Worm (Caenorhabditis elegans) whole organism, late embryonic: Measurements from ENCODE around the gene ugt-44.
A peak's percentile ranks its signal among the peaks of the same experiment; 100 is the strongest.

ENCODE experiments used
- C08G9.2 ChIP-seq: sonication (generic microtip); optimal IDR thresholded peaks from 2 replicates; lab custom pipeline; 2016; ENCODE audit warnings: mild to moderate bottlenecking, missing genetic modification characterization, moderate library complexity, missing compliant biosample characterization
- F13H6.1 ChIP-seq: sonication (generic microtip); optimal IDR thresholded peaks from 2 replicates; lab custom pipeline; 2016; ENCODE audit warnings: missing genetic modification characterization, missing compliant biosample characterization
- Y22D7AL.16 ChIP-seq: sonication (generic microtip); optimal IDR thresholded peaks from 2 replicates; lab custom pipeline; 2016; ENCODE audit warnings: missing genetic modification characterization, missing compliant biosample characterization
- ahr-1 ChIP-seq: sonication (generic microtip); optimal IDR thresholded peaks from 2 replicates; lab custom pipeline; 2016; ENCODE audit warnings: missing genetic modification characterization, missing compliant biosample characterization
- ceh-18 ChIP-seq: sonication (generic microtip); optimal IDR thresholded peaks from 2 replicates; lab custom pipeline; 2016; ENCODE audit warnings: missing genetic modification characterization, missing compliant biosample characterization
- ceh-2 ChIP-seq: sonication (generic microtip); optimal IDR thresholded peaks from 2 replicates; lab custom pipeline; 2016; ENCODE audit warnings: missing genotype, missing genetic modification characterization, missing compliant biosample characterization
- ceh-22 ChIP-seq: sonication (generic microtip); optimal IDR thresholded peaks from 2 replicates; lab custom pipeline; 2017; ENCODE audit warnings: missing biosample characterization, missing genetic modification characterization
- ceh-31 ChIP-seq: sonication (generic microtip); optimal IDR thresholded peaks from 2 replicates; lab custom pipeline; 2016; ENCODE audit warnings: missing genetic modification characterization, missing compliant biosample characterization
- ceh-45 ChIP-seq: fragments of 200-800 bp; sonication (Bioruptor generic); IDR thresholded peaks from 2 replicates; pipeline ENCODE4 v1.3.6; 2022; ENCODE audit warnings: missing genetic modification reagents, missing genetic modification characterization, missing compliant biosample characterization
- ceh-48 ChIP-seq: sonication (generic microtip); optimal IDR thresholded peaks from 2 replicates; lab custom pipeline; 2016; ENCODE audit warnings: missing genetic modification characterization, inconsistent platforms, missing compliant biosample characterization
- ceh-6 ChIP-seq: fragments of 200-800 bp; sonication (Bioruptor generic); optimal IDR thresholded peaks from 2 replicates; lab custom pipeline; 2018; ENCODE audit warnings: mild to moderate bottlenecking, missing genetic modification characterization, missing compliant biosample characterization
- ceh-9 ChIP-seq: sonication (generic microtip); optimal IDR thresholded peaks from 2 replicates; lab custom pipeline; 2016; ENCODE audit warnings: mild to moderate bottlenecking, missing genetic modification characterization, inconsistent platforms, missing compliant biosample characterization
- dve-1 ChIP-seq: sonication (generic microtip); optimal IDR thresholded peaks from 2 replicates; lab custom pipeline; 2017; ENCODE audit warnings: antibody characterized with exemption, mild to moderate bottlenecking, missing genetic modification characterization, missing compliant biosample characterization
- elt-2 ChIP-seq: sonication (generic microtip); optimal IDR thresholded peaks from 2 replicates; lab custom pipeline; 2016; ENCODE audit warnings: missing genetic modification reagents, missing genetic modification characterization, missing compliant biosample characterization
- eyg-1 ChIP-seq: sonication (generic microtip); optimal IDR thresholded peaks from 2 replicates; lab custom pipeline; 2016; ENCODE audit warnings: missing genotype, missing genetic modification characterization, missing compliant biosample characterization
- fkh-10 ChIP-seq: fragments of 150-350 bp; optimal IDR thresholded peaks from 2 replicates; lab custom pipeline; 2014; ENCODE audit warnings: missing biosample characterization, missing genetic modification reagents, missing genetic modification characterization
- fkh-6 ChIP-seq: sonication (generic microtip); optimal IDR thresholded peaks from 2 replicates; lab custom pipeline; 2016; ENCODE audit warnings: missing genetic modification characterization, missing compliant biosample characterization
- hlh-13 ChIP-seq: fragments of 200-800 bp; sonication (Bioruptor generic); optimal IDR thresholded peaks from 2 replicates; lab custom pipeline; 2018; ENCODE audit warnings: mild to moderate bottlenecking, missing genetic modification characterization, missing compliant biosample characterization
- hlh-30 ChIP-seq: sonication (generic microtip); optimal IDR thresholded peaks from 2 replicates; lab custom pipeline; 2017; ENCODE audit warnings: antibody characterized with exemption, missing genetic modification characterization, missing compliant biosample characterization; ENCODE audit not compliant: insufficient read depth
- lin-11 ChIP-seq: fragments of 200-800 bp; sonication (Bioruptor generic); optimal IDR thresholded peaks from 2 replicates; lab custom pipeline; 2018; ENCODE audit warnings: mild to moderate bottlenecking, missing genetic modification characterization, missing compliant biosample characterization
- madf-2 ChIP-seq: sonication (generic microtip); optimal IDR thresholded peaks from 2 replicates; lab custom pipeline; 2017; ENCODE audit warnings: missing genetic modification characterization, missing compliant biosample characterization
- nhr-232 ChIP-seq: sonication (generic microtip); optimal IDR thresholded peaks from 2 replicates; lab custom pipeline; 2016; ENCODE audit warnings: missing genetic modification characterization, missing compliant biosample characterization
- npax-4 ChIP-seq: sonication (generic microtip); optimal IDR thresholded peaks from 2 replicates; lab custom pipeline; 2016; ENCODE audit warnings: missing genetic modification characterization, missing compliant biosample characterization
- pag-3 ChIP-seq: sonication (generic microtip); optimal IDR thresholded peaks from 2 replicates; lab custom pipeline; 2016; ENCODE audit warnings: missing compliant biosample characterization, missing genetic modification characterization, borderline replicate concordance
- pat-9 ChIP-seq: fragments of 200-800 bp; sonication (Bioruptor generic); optimal IDR thresholded peaks from 2 replicates; lab custom pipeline; 2018; ENCODE audit warnings: mild to moderate bottlenecking, missing genetic modification characterization, moderate library complexity, missing compliant biosample characterization
- pha-2 ChIP-seq: sonication (generic microtip); optimal IDR thresholded peaks from 2 replicates; lab custom pipeline; 2017; ENCODE audit warnings: mild to moderate bottlenecking, missing genetic modification characterization, missing compliant biosample characterization
- pha-4 ChIP-seq: fragments of 150-350 bp; optimal IDR thresholded peaks from 2 replicates; lab custom pipeline; 2018; ENCODE audit warnings: missing biosample characterization, missing genetic modification reagents, missing genetic modification characterization
- pqm-1 ChIP-seq: sonication (generic microtip); optimal IDR thresholded peaks from 2 replicates; lab custom pipeline; 2016; ENCODE audit warnings: missing genetic modification characterization, missing compliant biosample characterization
- ref-2 ChIP-seq: sonication (generic microtip); optimal IDR thresholded peaks from 2 replicates; lab custom pipeline; 2016; ENCODE audit warnings: missing genetic modification characterization, missing compliant biosample characterization
- sdc-2 ChIP-seq: sonication (generic microtip); optimal IDR thresholded peaks from 2 replicates; lab custom pipeline; 2016; ENCODE audit warnings: missing genotype, missing genetic modification characterization, missing compliant biosample characterization
- sox-4 ChIP-seq: sonication (generic microtip); optimal IDR thresholded peaks from 2 replicates; lab custom pipeline; 2017; ENCODE audit warnings: mild to moderate bottlenecking, missing genetic modification characterization, inconsistent platforms, missing compliant biosample characterization
- syd-9 ChIP-seq: sonication (generic microtip); optimal IDR thresholded peaks from 2 replicates; lab custom pipeline; 2016; ENCODE audit warnings: mild to moderate bottlenecking, missing genetic modification characterization, moderate library complexity, missing compliant biosample characterization
- tbx-2 ChIP-seq: sonication (generic microtip); optimal IDR thresholded peaks from 2 replicates; lab custom pipeline; 2016; ENCODE audit warnings: missing genetic modification characterization, missing compliant biosample characterization
- unc-3 ChIP-seq, 2 experiments: fragments of 200-800 bp in 1 of 2; sonication (Bioruptor generic) in 1 of 2; sonication (generic microtip) in 1 of 2; conservative IDR thresholded peaks in 1 of 2; optimal IDR thresholded peaks in 1 of 2; 2 replicates each; pipeline versions ENCODE4 v1.3.6 to Lab custom; 2016 to 2022; ENCODE audit warnings: missing compliant biosample characterization in 2 of 2, missing genetic modification characterization in 2 of 2, missing genetic modification reagents in 1 of 2
- unc-55 ChIP-seq: sonication (generic microtip); optimal IDR thresholded peaks from 2 replicates; lab custom pipeline; 2017; ENCODE audit warnings: missing biosample characterization, missing genetic modification reagents, missing genetic modification characterization
- unc-86 ChIP-seq: sonication (generic microtip); optimal IDR thresholded peaks from 2 replicates; lab custom pipeline; 2016; ENCODE audit warnings: missing genetic modification characterization, missing compliant biosample characterization

Gene ugt-44

DNA sequence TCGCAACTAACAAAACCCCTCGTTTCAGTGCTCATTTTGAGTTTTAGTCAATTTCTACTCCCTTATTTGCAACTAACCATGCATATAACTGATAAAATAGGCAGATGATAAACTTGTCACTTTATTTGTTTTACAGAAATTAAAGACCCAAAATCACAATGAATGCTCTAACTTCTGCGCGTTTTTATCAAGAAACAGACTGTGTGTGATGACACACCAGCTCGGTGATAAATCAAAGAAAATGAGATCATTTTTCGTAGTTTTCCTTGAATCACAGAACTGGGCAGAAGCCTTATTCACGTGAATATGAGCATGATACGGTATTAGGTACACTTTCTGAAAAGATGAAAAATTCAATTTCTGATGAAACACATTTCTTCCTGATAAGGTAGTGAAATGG lies 6.4 kb upstream of the ugt-44 start:
- TF ChIP-seq unc-86 (no peak), elt-2 (tag; lab: Kevin White, UChicago) (peak; percentile 42)

DNA sequence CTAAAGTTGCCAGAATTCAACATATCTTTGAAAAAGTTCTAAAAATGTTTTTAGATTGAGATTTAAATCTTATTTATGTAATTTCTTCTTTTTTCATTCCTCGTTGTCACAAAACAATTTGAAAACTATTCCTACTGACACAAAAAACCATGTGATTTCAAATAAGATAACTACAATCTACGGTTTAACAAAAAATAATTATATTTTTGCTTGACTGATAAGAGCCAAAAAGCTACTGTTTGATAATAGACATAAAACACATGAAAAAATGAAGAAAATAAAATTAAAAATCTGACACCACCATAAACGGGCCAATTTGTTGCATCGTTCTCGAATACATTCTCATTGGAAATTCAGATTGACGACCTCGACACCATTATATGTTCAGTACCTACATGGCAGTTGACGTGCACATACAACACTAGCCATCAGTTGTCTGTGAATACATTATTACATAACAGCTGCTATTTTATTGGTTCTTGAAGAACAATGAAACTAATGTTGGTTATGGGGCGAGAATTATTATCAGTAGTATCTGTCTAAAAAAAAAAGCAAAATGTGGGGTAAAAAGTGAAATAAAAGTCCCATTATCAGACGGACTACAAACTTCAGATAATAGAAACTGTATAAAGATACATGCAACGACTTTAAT lies 5.4 kb upstream of the ugt-44 start, which contains the start of gene ugt-43:
Gene ugt-43, plus strand, starts transcription at position 602 of the 652 bp plus-strand sequence.
- TF ChIP-seq elt-2 (tag; lab: Kevin White, UChicago) (peak; percentile 5), lin-11 (tag; lab: Kevin White, UChicago) (no peak)
- TF ChIP-seq, all 69 proteins: peak for 1

DNA sequence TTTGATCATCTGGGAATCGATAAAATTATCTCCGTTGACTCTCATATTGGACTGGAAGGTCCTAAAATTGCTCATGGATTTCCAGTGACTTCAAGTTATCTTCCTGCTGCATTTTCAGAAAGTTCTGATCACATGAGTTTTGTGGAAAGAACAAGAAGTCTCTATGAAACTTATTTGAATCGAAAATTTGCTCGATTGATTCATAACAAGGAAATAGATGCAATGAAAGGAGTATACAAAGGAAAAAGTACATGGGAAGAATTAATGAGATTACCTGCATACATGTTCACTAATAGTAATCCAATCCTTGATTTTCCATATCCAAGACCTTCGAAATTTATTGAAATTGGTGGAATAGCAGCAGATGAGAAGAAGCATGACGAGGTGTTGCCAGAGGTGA lies 3.8 kb upstream of the ugt-44 start:
- no peak for TF ChIP-seq ceh-45
- TF ChIP-seq fkh-6 = no peak
- no peak for TF ChIP-seq C08G9.2
- TF ChIP-seq unc-3 (GFP tag; conservative IDR thresholded peaks at IDR 0.05; lab: Robert Waterston, UW) = no peak
- TF ChIP-seq unc-3 (tag; optimal IDR thresholded peaks at IDR 0.05; lab: Kevin White, UChicago) = no peak
- TF ChIP-seq ceh-22 (tag; lab: Kevin White, UChicago) = no peak
- TF ChIP-seq ahr-1 (tag; lab: Kevin White, UChicago) = no peak
- TF ChIP-seq ceh-9 (tag; lab: Kevin White, UChicago) = no peak
- no peak for TF ChIP-seq pha-2 (tag; lab: Kevin White, UChicago)
- TF ChIP-seq pha-4 = no peak
- TF ChIP-seq, all 69 proteins: peak for 0

DNA sequence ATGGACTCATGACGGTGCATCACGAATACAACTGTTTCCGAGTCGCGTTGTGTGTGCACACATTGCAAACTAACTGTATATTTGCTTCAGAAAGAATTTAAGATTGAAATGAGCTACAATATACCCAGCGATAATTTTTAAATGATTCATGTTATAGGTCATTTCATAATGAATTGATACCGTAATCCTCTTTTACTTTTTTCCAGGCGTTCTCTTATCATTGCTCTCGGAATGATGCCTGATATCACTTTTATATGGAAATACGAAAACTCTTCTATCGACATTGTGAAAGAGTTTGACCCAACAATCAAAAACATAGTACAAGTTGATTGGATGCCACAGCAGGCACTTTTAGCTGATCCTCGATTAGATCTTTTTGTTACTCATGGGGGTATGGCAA lies 3.1 kb upstream of the ugt-44 start:
- TF ChIP-seq ceh-6 (GFP tag; lab: Kevin White, UChicago) (no peak), eyg-1 (no peak), nhr-232 (tag; lab: Kevin White, UChicago) (no peak), unc-55 (GFP tag; lab: Kevin White, UChicago) (no peak), ref-2 (no peak), ceh-31 (tag; lab: Kevin White, UChicago) (no peak), dve-1 (tag; lab: Kevin White, UChicago) (no peak), ceh-18 (no peak), sox-4 (tag; lab: Kevin White, UChicago) (no peak), fkh-10 (no peak), syd-9 (tag; lab: Kevin White, UChicago) (no peak), hlh-30 (tag; lab: Kevin White, UChicago) (no peak)

DNA sequence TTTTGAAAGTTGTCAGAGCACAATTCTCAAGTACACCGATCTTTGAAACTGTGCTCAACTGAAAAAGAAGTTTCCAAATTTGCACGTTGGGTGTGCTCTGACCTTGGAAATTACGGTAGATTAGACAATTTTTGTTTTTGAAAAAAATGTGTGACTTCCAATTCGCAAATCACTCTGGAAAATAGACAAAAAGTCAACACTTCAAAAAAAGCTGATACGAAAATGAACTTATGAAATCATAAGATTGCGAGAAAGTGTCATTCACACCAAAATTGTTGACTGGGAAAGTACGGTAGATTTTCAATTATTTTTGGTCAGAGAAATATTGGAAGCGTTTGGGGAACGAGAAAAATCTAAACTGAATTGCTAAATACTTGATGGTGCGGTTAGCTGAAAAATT lies 2.2 kb upstream of the ugt-44 start:
- TF ChIP-seq elt-2 (tag; lab: Kevin White, UChicago) (no peak), ceh-45 (no peak), pat-9 (tag; lab: Kevin White, UChicago) (no peak), Y22D7AL.16 (no peak)

DNA sequence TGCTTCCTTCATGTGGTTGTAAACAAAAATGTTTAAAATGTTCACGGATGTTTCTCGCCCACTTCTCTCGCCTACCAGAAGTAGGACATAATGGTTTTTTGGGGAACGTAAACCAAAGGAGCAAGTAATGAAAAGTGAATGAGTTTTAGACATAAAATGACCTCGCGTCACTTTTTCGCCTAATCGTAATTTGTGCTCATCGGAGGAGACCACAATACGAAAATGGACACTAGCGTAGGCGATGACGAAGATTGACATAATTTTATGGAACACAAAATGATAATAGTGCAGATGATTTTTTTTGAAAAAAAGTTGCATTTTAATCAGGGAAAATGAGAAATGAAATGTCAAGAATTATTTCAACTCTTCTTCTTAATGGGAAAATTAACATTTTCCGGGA lies 879 bp upstream of the ugt-44 start:
- TF ChIP-seq ceh-48 (tag; lab: Kevin White, UChicago) = no peak
- TF ChIP-seq sdc-2 = no peak
- TF ChIP-seq nhr-232 (tag; lab: Kevin White, UChicago) = no peak
- TF ChIP-seq ceh-45 = no peak
- TF ChIP-seq hlh-13 (GFP tag; lab: Kevin White, UChicago) = no peak
- TF ChIP-seq C08G9.2 = no peak
- TF ChIP-seq tbx-2 = no peak
- TF ChIP-seq pqm-1 = no peak
- TF ChIP-seq ceh-31 (tag; lab: Kevin White, UChicago) = no peak
- no peak for TF ChIP-seq unc-55 (GFP tag; lab: Kevin White, UChicago)
- no peak for TF ChIP-seq ceh-22 (tag; lab: Kevin White, UChicago)
- TF ChIP-seq npax-4 (tag; lab: Kevin White, UChicago) = no peak
- TF ChIP-seq dve-1 (tag; lab: Kevin White, UChicago) = no peak
- no peak for TF ChIP-seq pat-9 (tag; lab: Kevin White, UChicago)
- no peak for TF ChIP-seq pag-3
- no peak for TF ChIP-seq madf-2 (tag; lab: Kevin White, UChicago)
- no peak for TF ChIP-seq ceh-2 (tag; lab: Kevin White, UChicago)
- no peak for TF ChIP-seq F13H6.1 (tag; lab: Kevin White, UChicago)
- no peak for TF ChIP-seq lin-11 (tag; lab: Kevin White, UChicago)
- no peak for TF ChIP-seq syd-9 (tag; lab: Kevin White, UChicago)
